Worm (Caenorhabditis elegans) whole organism, L4/young adult: ENCODE data around the gene ctl-3.

Experiments
- dao-5 ChIP-seq: sonication (generic microtip); optimal IDR thresholded peaks from 2 replicates; lab custom pipeline; 2016; ENCODE audit warnings: missing genotype, missing genetic modification characterization, moderate library complexity, missing compliant biosample characterization
- him-1 ChIP-seq: sonication (generic microtip); optimal IDR thresholded peaks from 2 replicates; lab custom pipeline; 2016; ENCODE audit warnings: missing genotype, missing genetic modification reagents, missing genetic modification characterization, missing compliant biosample characterization

- TF ChIP-seq dao-5 (no peak), him-1 (tag; lab: Kevin White, UChicago) (no peak)
Observed at ce11 chrII:14311537-14311936, 958 bp upstream of the ctl-3 start.
